Worm (Caenorhabditis elegans): ENCODE results near the gene dylt-2.

dylt-2 gene

ce11 chrX:8940059-8940458, at the start of gene dylt-2:
Gene dylt-2, minus strand, starts transcription at chrX:8940159.
- TF ChIP-seq ztf-29 (GFP tag; IDR thresholded peaks at IDR 0.05) (no peak), flt-1 (GFP tag; IDR thresholded peaks at IDR 0.05) (no peak), klf-2 (GFP tag; conservative IDR thresholded peaks at IDR 0.05) (no peak), tab-1 (GFP tag; IDR thresholded peaks at IDR 0.05) (no peak), T22C8.4 (GFP tag; IDR thresholded peaks at IDR 0.05) (no peak), ref-1 (GFP tag; conservative IDR thresholded peaks at IDR 0.05) (no peak), med-1 (GFP tag; optimal IDR thresholded peaks at IDR 0.05; ENCODE audit: insufficient read depth) (no peak), cog-1 (tag; optimal IDR thresholded peaks at IDR 0.05) (no peak)

- TF ChIP-seq med-1 (GFP tag; optimal IDR thresholded peaks at IDR 0.05; ENCODE audit: insufficient read depth) (no peak), T22C8.4 (GFP tag; IDR thresholded peaks at IDR 0.05) (no peak), flt-1 (GFP tag; IDR thresholded peaks at IDR 0.05) (no peak), ref-1 (GFP tag; conservative IDR thresholded peaks at IDR 0.05) (no peak), ztf-29 (GFP tag; IDR thresholded peaks at IDR 0.05) (no peak), ztf-23 (GFP tag; IDR thresholded peaks at IDR 0.05) (no peak), klf-2 (GFP tag; conservative IDR thresholded peaks at IDR 0.05) (no peak), tab-1 (GFP tag; IDR thresholded peaks at IDR 0.05) (no peak), cog-1 (tag; optimal IDR thresholded peaks at IDR 0.05) (no peak)
Measured at ce11 chrX:8987828-8988227, 47.9 kb upstream of the dylt-2 start, which contains the start of gene twk-18. Gene twk-18, plus strand, starts transcription at chrX:8988128.

ce11 chrX:8986452-8986851, 46.5 kb upstream of the dylt-2 start:
- TF ChIP-seq flt-1 (GFP tag; IDR thresholded peaks at IDR 0.05) (no peak), ztf-23 (GFP tag; IDR thresholded peaks at IDR 0.05) (no peak), cog-1 (tag; optimal IDR thresholded peaks at IDR 0.05) (no peak), ztf-29 (GFP tag; IDR thresholded peaks at IDR 0.05) (no peak), ref-1 (GFP tag; conservative IDR thresholded peaks at IDR 0.05) (no peak), med-1 (GFP tag; optimal IDR thresholded peaks at IDR 0.05; ENCODE audit: insufficient read depth) (no peak), T22C8.4 (GFP tag; IDR thresholded peaks at IDR 0.05) (no peak), klf-2 (GFP tag; conservative IDR thresholded peaks at IDR 0.05) (no peak), tab-1 (GFP tag; IDR thresholded peaks at IDR 0.05) (no peak)

DNA sequence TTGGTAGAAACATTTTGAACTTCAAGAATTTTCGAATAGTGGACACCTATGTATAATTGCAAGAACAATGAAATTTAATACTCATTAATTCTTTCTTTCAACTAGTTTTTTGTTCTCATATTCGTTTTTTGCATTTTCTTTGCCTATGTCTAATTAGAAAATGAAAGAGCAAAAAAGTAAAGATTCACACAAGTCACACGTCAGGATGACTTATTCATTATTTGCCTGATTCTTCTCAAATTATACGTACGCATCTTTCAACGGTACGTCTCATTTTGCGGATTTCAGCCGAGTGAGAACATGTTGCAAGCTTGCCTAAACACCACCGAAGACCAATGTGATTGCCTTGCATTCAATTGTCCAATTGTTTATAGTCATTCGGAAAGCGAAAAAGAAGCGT, 40.7 kb upstream of the dylt-2 start, which contains the start of gene nmur-1:
Gene nmur-1 (plus strand): TSS at position 301 of the 400 bp plus-strand sequence.
- no peak for TF ChIP-seq ztf-23 (GFP tag; IDR thresholded peaks at IDR 0.05)
- no peak for TF ChIP-seq med-1 (GFP tag; optimal IDR thresholded peaks at IDR 0.05; ENCODE audit: insufficient read depth)
- no peak for TF ChIP-seq ref-1 (GFP tag; conservative IDR thresholded peaks at IDR 0.05)
- no peak for TF ChIP-seq cog-1 (tag; optimal IDR thresholded peaks at IDR 0.05)
- TF ChIP-seq ztf-29 (GFP tag; IDR thresholded peaks at IDR 0.05): no peak
- no peak for TF ChIP-seq klf-2 (GFP tag; conservative IDR thresholded peaks at IDR 0.05)
- TF ChIP-seq T22C8.4 (GFP tag; IDR thresholded peaks at IDR 0.05): no peak
- TF ChIP-seq tab-1 (GFP tag; IDR thresholded peaks at IDR 0.05): no peak
- TF ChIP-seq flt-1 (GFP tag; IDR thresholded peaks at IDR 0.05): no peak

ce11 chrX:8971461-8971860, 31.5 kb upstream of the dylt-2 start:
- peak; percentile 83 for TF ChIP-seq flt-1 (GFP tag; IDR thresholded peaks at IDR 0.05)
- TF ChIP-seq ztf-29 (GFP tag; IDR thresholded peaks at IDR 0.05): no peak
- TF ChIP-seq T22C8.4 (GFP tag; IDR thresholded peaks at IDR 0.05): peak; percentile 82
- no peak for TF ChIP-seq tab-1 (GFP tag; IDR thresholded peaks at IDR 0.05)
- no peak for TF ChIP-seq klf-2 (GFP tag; conservative IDR thresholded peaks at IDR 0.05)
- peak; percentile 20 for TF ChIP-seq med-1 (GFP tag; optimal IDR thresholded peaks at IDR 0.05; ENCODE audit: insufficient read depth)
- TF ChIP-seq ref-1 (GFP tag; conservative IDR thresholded peaks at IDR 0.05): no peak
- TF ChIP-seq cog-1 (tag; optimal IDR thresholded peaks at IDR 0.05): peak; percentile 38
- peak; percentile 79 for TF ChIP-seq ztf-23 (GFP tag; IDR thresholded peaks at IDR 0.05)

DNA sequence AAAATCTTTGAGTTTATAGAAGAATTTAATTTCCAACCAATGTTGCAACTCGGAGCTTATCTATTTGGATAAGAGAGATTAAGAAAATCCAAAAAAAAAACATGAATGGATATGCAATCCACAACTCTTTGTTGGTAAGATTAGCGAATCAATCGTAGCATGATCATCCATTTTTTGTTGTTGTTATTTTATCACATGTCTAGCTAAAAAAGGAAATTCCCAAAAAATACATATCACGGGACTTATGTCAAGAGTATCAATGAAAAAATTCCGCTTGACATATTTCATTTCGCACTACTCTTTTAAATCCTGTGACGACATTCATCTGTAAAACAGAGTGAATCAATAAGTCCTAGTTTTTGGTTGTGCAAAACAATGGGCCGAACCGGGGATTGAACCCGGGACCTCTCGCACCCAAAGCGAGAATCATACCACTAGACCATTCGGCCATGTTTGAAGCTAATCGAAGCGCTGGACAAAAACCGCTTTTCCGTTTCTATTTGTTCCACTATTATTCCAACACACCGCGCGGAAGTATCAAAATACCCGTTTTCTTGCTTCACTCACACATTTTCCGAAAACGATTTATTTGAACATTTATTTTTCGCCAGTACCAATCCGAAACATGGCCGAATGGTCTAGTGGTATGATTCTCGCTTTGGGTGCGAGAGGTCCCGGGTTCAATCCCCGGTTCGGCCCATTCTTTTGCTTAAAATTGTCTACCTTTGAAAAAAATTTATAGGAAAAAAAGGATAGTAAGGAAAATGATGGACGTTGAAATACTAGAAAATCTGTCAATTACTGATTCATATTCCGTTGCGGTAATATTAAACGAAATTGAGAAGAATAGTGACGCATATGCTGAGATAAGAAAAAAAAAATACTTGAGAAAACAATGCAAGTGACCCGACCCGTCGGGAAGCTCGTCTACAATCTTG, 29.4 kb upstream of the dylt-2 start:
- 0 out of 2 replicates have a peak, but pooled peaks have one; percentile 30 for TF ChIP-seq tab-1 (GFP tag; IDR thresholded peaks at IDR 0.05)
- 0 out of 2 replicates have a peak, but pooled peaks have one; percentile 55 for TF ChIP-seq ztf-23 (GFP tag; IDR thresholded peaks at IDR 0.05)
- peak; percentile 21 for TF ChIP-seq cog-1 (tag; optimal IDR thresholded peaks at IDR 0.05)
- TF ChIP-seq klf-2 (GFP tag; conservative IDR thresholded peaks at IDR 0.05): no peak

ce11 chrX:8963469-8963868, 23.5 kb upstream of the dylt-2 start:
- TF ChIP-seq med-1 (GFP tag; optimal IDR thresholded peaks at IDR 0.05; ENCODE audit: insufficient read depth) (no peak), T22C8.4 (GFP tag; IDR thresholded peaks at IDR 0.05) (no peak), ztf-23 (GFP tag; IDR thresholded peaks at IDR 0.05) (no peak), tab-1 (GFP tag; IDR thresholded peaks at IDR 0.05) (no peak), flt-1 (GFP tag; IDR thresholded peaks at IDR 0.05) (no peak), klf-2 (GFP tag; conservative IDR thresholded peaks at IDR 0.05) (no peak), ztf-29 (GFP tag; IDR thresholded peaks at IDR 0.05) (no peak), ref-1 (GFP tag; conservative IDR thresholded peaks at IDR 0.05) (no peak), cog-1 (tag; optimal IDR thresholded peaks at IDR 0.05) (no peak)

DNA sequence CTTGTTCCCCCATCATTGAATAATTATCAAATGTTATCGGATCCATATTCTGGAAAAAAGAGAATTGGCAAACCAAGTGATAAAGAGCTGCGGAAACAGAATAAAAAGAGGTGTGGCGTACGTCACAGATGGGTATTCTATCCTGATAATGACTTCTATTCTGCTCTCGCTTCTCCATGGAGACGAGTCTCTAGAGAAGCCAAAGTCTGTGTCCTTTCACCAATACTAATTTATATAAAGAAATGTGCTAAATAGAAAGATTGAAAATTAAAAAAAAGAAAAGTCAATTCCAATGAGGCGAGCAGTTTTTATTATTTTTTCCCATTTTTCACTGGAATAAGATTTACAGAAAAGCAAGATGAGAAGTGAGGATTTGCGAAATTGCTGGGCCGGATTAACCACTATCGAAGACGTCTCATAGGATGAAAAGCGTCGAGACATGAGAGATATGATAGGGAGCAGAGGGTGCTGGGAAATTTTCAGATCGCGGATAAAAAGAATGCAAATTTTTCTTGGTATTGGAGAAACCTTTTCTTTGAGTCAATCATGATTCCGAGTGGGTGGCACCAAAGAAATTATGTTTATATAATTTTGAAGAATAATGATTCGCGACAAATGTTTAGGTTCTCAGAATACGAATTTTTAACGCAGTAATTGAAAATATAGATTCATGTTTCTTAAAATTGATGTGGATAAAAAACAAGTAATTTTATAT, 21.3 kb upstream of the dylt-2 start, which contains the start of gene aexr-3:
Gene aexr-3 (minus strand): TSS at position 51 of the 715 bp plus-strand sequence.
- TF ChIP-seq klf-2 (GFP tag; conservative IDR thresholded peaks at IDR 0.05): no peak
- no peak for TF ChIP-seq cog-1 (tag; optimal IDR thresholded peaks at IDR 0.05)
- no peak for TF ChIP-seq ztf-29 (GFP tag; IDR thresholded peaks at IDR 0.05)
- TF ChIP-seq T22C8.4 (GFP tag; IDR thresholded peaks at IDR 0.05): no peak
- TF ChIP-seq tab-1 (GFP tag; IDR thresholded peaks at IDR 0.05): no peak
- no peak for TF ChIP-seq flt-1 (GFP tag; IDR thresholded peaks at IDR 0.05)

ce11 chrX:8957974-8958373, 18.0 kb upstream of the dylt-2 start:
- TF ChIP-seq flt-1 (GFP tag; IDR thresholded peaks at IDR 0.05) (no peak), ref-1 (GFP tag; conservative IDR thresholded peaks at IDR 0.05) (no peak), ztf-23 (GFP tag; IDR thresholded peaks at IDR 0.05) (no peak), tab-1 (GFP tag; IDR thresholded peaks at IDR 0.05) (no peak), T22C8.4 (GFP tag; IDR thresholded peaks at IDR 0.05) (no peak), cog-1 (tag; optimal IDR thresholded peaks at IDR 0.05) (no peak), med-1 (GFP tag; optimal IDR thresholded peaks at IDR 0.05; ENCODE audit: insufficient read depth) (no peak), klf-2 (GFP tag; conservative IDR thresholded peaks at IDR 0.05) (no peak), ztf-29 (GFP tag; IDR thresholded peaks at IDR 0.05) (no peak)
